Worm (Caenorhabditis elegans): Measurements from ENCODE around the gene srx-134.

ce11 chrV:13873323-13873722 is 17.0 kb upstream of the srx-134 start:
- TF ChIP-seq flt-1 (GFP tag; IDR thresholded peaks at IDR 0.05), result no peak
- no peak for TF ChIP-seq ref-1 (GFP tag; conservative IDR thresholded peaks at IDR 0.05)
- no peak for TF ChIP-seq klf-2 (GFP tag; conservative IDR thresholded peaks at IDR 0.05)
- no peak for TF ChIP-seq ztf-23 (GFP tag; IDR thresholded peaks at IDR 0.05)
- TF ChIP-seq tab-1 (GFP tag; IDR thresholded peaks at IDR 0.05), result no peak

Measured in whole organism, midembryonic.